Worm (Caenorhabditis elegans): ENCODE data around the gene F01F1.3.

Gene F01F1.3

ce11 chrIII:5834663-5835062 lies 37.1 kb upstream of the F01F1.3 start:
- no peak for TF ChIP-seq mdl-1 (tag; optimal IDR thresholded peaks at IDR 0.05)
- no peak for TF ChIP-seq ceh-9 (tag; optimal IDR thresholded peaks at IDR 0.05)
- no peak for TF ChIP-seq lin-39 (tag; optimal IDR thresholded peaks at IDR 0.05)
- no peak for TF ChIP-seq R02D3.7 (tag; optimal IDR thresholded peaks at IDR 0.05)
- TF ChIP-seq ZK546.5 (tag; optimal IDR thresholded peaks at IDR 0.05) = no peak
- no peak for TF ChIP-seq unc-62 (GFP tag; optimal IDR thresholded peaks at IDR 0.05)
- no peak for TF ChIP-seq ceh-82 (tag; optimal IDR thresholded peaks at IDR 0.05)

DNA sequence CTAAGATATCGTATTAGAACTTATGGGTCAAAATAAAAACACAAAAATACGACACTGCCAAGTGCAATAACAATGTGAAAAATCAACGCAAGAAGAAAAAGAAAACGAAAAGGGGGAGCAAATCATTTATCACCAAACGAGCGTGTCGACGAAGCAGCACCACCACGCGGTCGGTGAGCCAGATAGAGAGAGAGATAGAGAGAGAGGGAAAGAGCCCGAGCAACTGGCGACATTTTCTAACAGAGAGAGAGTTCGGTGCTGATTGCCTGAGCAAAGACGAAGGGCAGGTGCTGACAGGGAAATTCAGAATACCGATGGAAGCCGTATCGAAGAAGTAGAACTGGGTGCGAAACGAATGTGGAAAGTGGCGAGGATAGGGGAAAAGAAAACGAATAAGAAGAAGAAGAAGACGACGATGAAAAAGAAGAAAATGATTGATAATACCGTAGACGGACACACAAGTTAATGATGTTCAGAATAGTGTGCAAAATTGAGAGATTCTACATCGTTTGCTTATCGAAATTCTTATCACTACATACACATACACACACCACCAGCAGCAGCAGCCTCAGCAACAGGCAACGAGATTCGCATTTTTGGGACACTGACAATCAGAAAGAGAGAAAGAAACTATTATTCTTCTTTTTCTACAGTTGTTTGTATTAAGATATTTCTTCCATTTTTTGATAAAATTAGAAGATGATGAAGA lies 36.4 kb upstream of the F01F1.3 start:
- TF ChIP-seq fos-1 (tag; optimal IDR thresholded peaks at IDR 0.05) (no peak), egl-27 (tag; optimal IDR thresholded peaks at IDR 0.05) (no peak), nhr-67 (tag; optimal IDR thresholded peaks at IDR 0.05) (no peak), daf-12 (tag; optimal IDR thresholded peaks at IDR 0.05) (no peak), ztf-11 (tag; optimal IDR thresholded peaks at IDR 0.05) (no peak), lsy-12 (tag; optimal IDR thresholded peaks at IDR 0.05) (peak; percentile 12), nhr-12 (tag; optimal IDR thresholded peaks at IDR 0.05) (no peak), ztf-4 (tag; optimal IDR thresholded peaks at IDR 0.05) (no peak), ama-1 (optimal IDR thresholded peaks at IDR 0.05) (peak; percentile 20), sea-2 (GFP tag; optimal IDR thresholded peaks at IDR 0.05) (no peak), pqm-1 (tag; optimal IDR thresholded peaks at IDR 0.05) (peak; percentile 54), elt-1 (tag; optimal IDR thresholded peaks at IDR 0.05) (no peak), ceh-28 (tag; optimal IDR thresholded peaks at IDR 0.05) (no peak), lin-39 (tag; optimal IDR thresholded peaks at IDR 0.05) (peak; percentile 65), nhr-77 (tag; optimal IDR thresholded peaks at IDR 0.05) (no peak), nhr-43 (tag; optimal IDR thresholded peaks at IDR 0.05; ENCODE audit: poor library complexity, severe bottlenecking) (peak; percentile 65), lin-15B (tag; optimal IDR thresholded peaks at IDR 0.05) (no peak), nhr-23 (tag; optimal IDR thresholded peaks at IDR 0.05) (peak; percentile 68), nfya-1 (tag; optimal IDR thresholded peaks at IDR 0.05; ENCODE audit: insufficient read depth) (peak; percentile 15), tbx-2 (tag; optimal IDR thresholded peaks at IDR 0.05) (no peak), elt-2 (tag; optimal IDR thresholded peaks at IDR 0.05) (peak; percentile 88), unc-39 (tag; optimal IDR thresholded peaks at IDR 0.05) (no peak), jun-1 (tag; optimal IDR thresholded peaks at IDR 0.05) (no peak), fkh-10 (GFP tag; optimal IDR thresholded peaks at IDR 0.05) (no peak), ceh-16 (tag; optimal IDR thresholded peaks at IDR 0.05) (no peak), elt-3 (tag; optimal IDR thresholded peaks at IDR 0.05) (peak in 2 of 3 experiments; percentile 78 to 88)

DNA sequence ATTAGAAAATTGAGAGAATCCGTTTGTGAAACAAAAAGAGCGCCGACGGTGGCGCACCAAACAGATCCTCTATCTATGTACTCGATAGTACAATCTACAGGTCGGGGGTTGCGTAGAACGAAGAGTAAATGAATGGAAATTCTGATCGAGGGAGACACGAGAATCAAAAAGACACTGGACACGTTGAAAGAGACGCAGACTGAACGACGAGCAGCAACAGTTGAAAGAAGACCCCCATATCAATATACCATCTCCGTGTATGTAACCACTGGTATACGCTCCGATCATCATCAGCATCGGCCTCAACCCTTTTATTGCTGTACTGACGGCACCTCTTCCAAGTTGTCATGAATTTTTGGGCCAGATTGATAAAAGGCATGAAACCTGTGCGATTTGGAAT lies 35.5 kb upstream of the F01F1.3 start:
- no peak for TF ChIP-seq snpc-4 (tag; optimal IDR thresholded peaks at IDR 0.05)
- no peak for TF ChIP-seq nhr-43 (tag; optimal IDR thresholded peaks at IDR 0.05; ENCODE audit: poor library complexity, severe bottlenecking)
- TF ChIP-seq nhr-28 (tag; optimal IDR thresholded peaks at IDR 0.05) = no peak
- TF ChIP-seq nhr-23 (tag; optimal IDR thresholded peaks at IDR 0.05) = peak; percentile 51
- no peak for TF ChIP-seq nhr-67 (tag; optimal IDR thresholded peaks at IDR 0.05)
- TF ChIP-seq ceh-16 (tag; optimal IDR thresholded peaks at IDR 0.05) = no peak
- TF ChIP-seq unc-62 (GFP tag; optimal IDR thresholded peaks at IDR 0.05) = no peak
- TF ChIP-seq ztf-11 (tag; optimal IDR thresholded peaks at IDR 0.05) = no peak
- TF ChIP-seq eor-1 (tag; optimal IDR thresholded peaks at IDR 0.05) = no peak
- TF ChIP-seq mml-1 (tag; optimal IDR thresholded peaks at IDR 0.05) = no peak
- TF ChIP-seq tbx-2 (tag; optimal IDR thresholded peaks at IDR 0.05) = no peak
- peak; percentile 50 for TF ChIP-seq elt-1 (tag; optimal IDR thresholded peaks at IDR 0.05)
- TF ChIP-seq pha-4 (tag; optimal IDR thresholded peaks at IDR 0.05) = peak; percentile 10

- TF ChIP-seq daf-12 (tag; optimal IDR thresholded peaks at IDR 0.05) (no peak), nfya-1 (tag; optimal IDR thresholded peaks at IDR 0.05; ENCODE audit: insufficient read depth) (peak; percentile 19), nhr-77 (tag; optimal IDR thresholded peaks at IDR 0.05) (no peak), fos-1 (tag; optimal IDR thresholded peaks at IDR 0.05) (no peak), lin-39 (tag; optimal IDR thresholded peaks at IDR 0.05) (no peak), pha-4 (tag; optimal IDR thresholded peaks at IDR 0.05) (peak; percentile 43), nhr-25 (tag; optimal IDR thresholded peaks at IDR 0.05) (no peak), unc-39 (tag; optimal IDR thresholded peaks at IDR 0.05) (no peak), jun-1 (tag; optimal IDR thresholded peaks at IDR 0.05) (no peak), egl-27 (tag; optimal IDR thresholded peaks at IDR 0.05) (no peak), hmg-11 (tag; optimal IDR thresholded peaks at IDR 0.05) (no peak), ceh-9 (tag; optimal IDR thresholded peaks at IDR 0.05) (no peak), ceh-28 (tag; optimal IDR thresholded peaks at IDR 0.05) (peak; percentile 11), nhr-23 (tag; optimal IDR thresholded peaks at IDR 0.05) (peak; percentile 8), ztf-11 (tag; optimal IDR thresholded peaks at IDR 0.05) (no peak), nhr-43 (tag; optimal IDR thresholded peaks at IDR 0.05; ENCODE audit: poor library complexity, severe bottlenecking) (no peak), unc-62 (GFP tag; optimal IDR thresholded peaks at IDR 0.05) (no peak)
Observed at ce11 chrIII:5836816-5837215, 34.9 kb upstream of the F01F1.3 start, which contains the start of gene W04D12.1. TSS of gene W04D12.1 (plus strand) at chrIII:5836926.

All from whole organism, L3 larva.